Fruit fly (Drosophila melanogaster) whole organism: ENCODE measurements around the gene CG14960.

Experiments used
- CG8478 ChIP-seq: fragments of >200 bp; optimal IDR thresholded peaks from 2 replicates; lab custom pipeline; 2018; ENCODE audit warnings: inconsistent platforms
- Dll ChIP-seq: fragments of >200 bp; optimal IDR thresholded peaks from 2 replicates; lab custom pipeline; 2017
- EcR ChIP-seq, 2 experiments: fragments of >200 bp; optimal IDR thresholded peaks; 2 replicates each; lab custom pipeline; 2017; ENCODE audit warnings: missing biosample characterization in 2 of 2, missing genetic modification characterization in 2 of 2, missing genetic modification reagents in 2 of 2
- pan ChIP-seq: fragments of >200 bp; optimal IDR thresholded peaks from 2 replicates; lab custom pipeline; 2017
- psq ChIP-seq: fragments of >200 bp; optimal IDR thresholded peaks from 2 replicates; lab custom pipeline; 2017
- usp ChIP-seq: fragments of >200 bp; optimal IDR thresholded peaks from 2 replicates; lab custom pipeline; 2017; ENCODE audit warnings: missing biosample characterization, missing genetic modification characterization, mixed read lengths

CG14960 gene

DNA sequence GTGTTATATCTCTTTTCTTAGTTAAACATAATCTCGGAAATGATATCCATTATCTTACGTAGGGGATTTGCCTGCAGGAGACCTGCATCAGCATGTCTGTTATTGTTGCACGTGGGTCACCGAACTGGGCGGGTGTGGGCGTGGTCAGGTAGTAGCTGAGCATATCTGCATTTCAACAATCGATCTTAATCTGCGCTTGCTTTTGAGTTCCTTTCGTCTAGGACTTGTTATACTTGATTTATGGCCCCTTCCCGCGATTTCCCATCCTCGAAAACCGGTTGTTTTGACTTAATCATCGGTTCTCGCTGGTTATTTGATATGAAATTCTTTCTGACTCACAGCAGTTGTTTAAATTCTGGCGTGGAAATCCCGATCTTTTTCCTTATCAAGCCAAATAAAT lies 33.9 kb downstream of the CG14960 start:
- TF ChIP-seq EcR (GFP tag; optimal IDR thresholded peaks at IDR 0.05; lab: Kevin White, UChicago) (no peak), pan (no peak), psq (lab: Kevin White, UChicago) (no peak), usp (GFP tag; lab: Kevin White, UChicago) (no peak), CG8478 (lab: Kevin White, UChicago) (no peak), Dll (lab: Kevin White, UChicago) (no peak)

DNA sequence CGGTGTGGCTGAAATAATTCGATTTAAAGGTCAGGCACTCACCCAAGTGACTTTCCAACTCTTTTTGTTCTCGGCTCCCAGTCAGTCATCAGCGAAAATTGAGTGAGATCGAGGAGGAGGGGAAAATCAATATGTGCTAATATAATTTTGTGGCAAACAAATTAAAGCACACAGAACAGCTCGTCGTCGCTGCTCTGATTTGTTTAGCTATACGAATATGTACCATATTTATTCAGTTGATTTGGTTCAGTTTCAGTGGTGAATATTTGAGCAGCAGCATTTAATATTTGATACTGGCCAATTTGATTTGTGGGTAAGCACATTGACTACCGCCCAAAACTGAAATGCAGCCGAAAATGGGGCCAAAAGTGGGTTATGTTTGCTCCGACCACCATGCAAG lies 34.6 kb downstream of the CG14960 start:
- TF ChIP-seq EcR (GFP tag; optimal IDR thresholded peaks at IDR 0.05; lab: Kevin White, UChicago) (no peak), psq (lab: Kevin White, UChicago) (no peak), CG8478 (lab: Kevin White, UChicago) (no peak), pan (no peak), Dll (lab: Kevin White, UChicago) (no peak), usp (GFP tag; lab: Kevin White, UChicago) (no peak)

DNA sequence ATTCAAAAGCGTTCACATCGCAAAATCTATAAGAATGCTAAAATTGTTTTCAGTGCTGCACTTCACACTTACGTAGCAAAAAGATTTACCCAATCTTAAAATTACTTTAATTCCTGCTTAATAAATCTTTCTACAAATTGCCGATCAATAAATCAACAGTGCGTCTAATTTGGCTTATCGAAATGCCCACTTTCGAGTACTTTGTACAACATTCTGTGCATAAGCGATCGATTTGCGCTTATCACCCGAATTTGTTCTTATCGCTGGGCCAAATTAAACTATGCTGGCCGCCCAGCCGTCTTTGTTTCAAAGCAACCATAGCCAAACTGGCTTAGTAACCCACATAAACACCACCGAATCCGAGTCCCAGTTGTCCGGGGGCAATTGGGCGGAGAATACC lies 35.7 kb downstream of the CG14960 start:
- TF ChIP-seq CG8478 (lab: Kevin White, UChicago) (no peak), pan (no peak), Dll (lab: Kevin White, UChicago) (no peak), usp (GFP tag; lab: Kevin White, UChicago) (no peak), psq (lab: Kevin White, UChicago) (no peak), EcR (GFP tag; optimal IDR thresholded peaks at IDR 0.05; lab: Kevin White, UChicago) (no peak)

DNA sequence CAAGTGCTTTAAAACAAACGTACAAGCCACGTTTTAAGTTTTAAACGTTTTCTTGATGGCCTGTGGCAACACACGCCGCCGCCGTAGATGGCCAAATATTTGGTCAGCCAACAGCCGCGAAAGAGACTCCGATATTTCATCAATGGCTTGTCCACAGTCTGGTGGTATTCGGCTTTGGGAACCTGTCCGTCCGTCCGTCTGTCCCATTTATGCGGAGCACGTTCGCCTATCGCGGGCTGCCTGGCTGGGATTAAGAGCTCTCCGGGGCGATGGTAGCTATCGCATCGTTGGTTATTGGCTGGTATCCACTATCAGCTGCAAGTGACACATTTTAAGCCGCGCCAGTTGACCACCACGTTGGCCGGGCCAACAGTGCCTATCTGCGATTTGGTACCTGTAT lies 36.8 kb downstream of the CG14960 start:
- no peak for TF ChIP-seq EcR (GFP tag; optimal IDR thresholded peaks at IDR 0.05; lab: Kevin White, UChicago)
- TF ChIP-seq psq (lab: Kevin White, UChicago), result no peak
- no peak for TF ChIP-seq usp (GFP tag; lab: Kevin White, UChicago)
- no peak for TF ChIP-seq CG8478 (lab: Kevin White, UChicago)
- no peak for TF ChIP-seq pan
- no peak for TF ChIP-seq Dll (lab: Kevin White, UChicago)

DNA sequence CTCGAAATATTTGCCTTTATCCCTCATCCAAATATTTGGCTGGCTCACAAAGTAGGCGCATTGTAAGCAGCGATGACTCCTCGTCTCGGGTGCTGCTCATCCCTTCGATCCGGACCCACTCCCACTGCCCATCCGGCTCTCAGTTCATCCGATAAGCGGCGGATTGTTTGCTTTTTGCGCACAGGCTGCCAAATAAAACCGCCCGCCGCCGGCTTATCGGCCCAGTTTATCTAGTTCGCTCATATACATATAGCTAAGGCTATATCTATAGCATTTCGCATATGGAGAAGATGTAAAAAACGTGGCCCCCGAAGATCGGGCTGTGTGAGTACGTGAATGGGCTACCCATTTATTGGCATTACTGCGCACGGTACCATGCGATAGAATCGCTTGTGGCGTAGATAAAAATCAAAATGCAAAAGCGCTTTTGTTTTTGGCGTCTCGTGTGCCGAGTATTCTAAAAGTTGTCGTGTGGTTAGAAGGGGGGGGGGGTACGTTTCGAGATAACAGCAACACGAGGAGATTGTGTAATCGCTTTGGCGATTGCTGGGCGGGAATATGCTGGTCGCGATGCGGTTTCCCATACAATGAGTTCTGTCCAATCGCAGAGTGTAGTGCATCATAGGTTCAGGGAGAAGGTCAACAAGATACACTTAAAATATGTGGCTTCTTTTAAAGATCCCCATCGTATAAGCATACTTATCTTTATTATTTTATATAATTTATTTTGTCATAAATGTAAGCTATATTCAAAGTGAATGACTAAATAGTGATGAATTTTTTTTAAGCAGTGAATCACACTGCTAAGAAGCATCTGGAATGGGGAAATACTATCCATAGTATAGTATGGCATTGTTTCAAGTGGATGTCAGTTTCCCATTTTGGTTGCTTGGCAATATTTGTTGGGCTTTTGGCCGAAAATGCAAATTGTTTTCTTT lies 38.1 kb downstream of the CG14960 start:
- TF ChIP-seq Dll (lab: Kevin White, UChicago) (no peak), usp (GFP tag; lab: Kevin White, UChicago) (no peak), psq (lab: Kevin White, UChicago) (no peak), pan (no peak), EcR (GFP tag; optimal IDR thresholded peaks at IDR 0.05; lab: Kevin White, UChicago) (no peak), CG8478 (lab: Kevin White, UChicago) (no peak)

DNA sequence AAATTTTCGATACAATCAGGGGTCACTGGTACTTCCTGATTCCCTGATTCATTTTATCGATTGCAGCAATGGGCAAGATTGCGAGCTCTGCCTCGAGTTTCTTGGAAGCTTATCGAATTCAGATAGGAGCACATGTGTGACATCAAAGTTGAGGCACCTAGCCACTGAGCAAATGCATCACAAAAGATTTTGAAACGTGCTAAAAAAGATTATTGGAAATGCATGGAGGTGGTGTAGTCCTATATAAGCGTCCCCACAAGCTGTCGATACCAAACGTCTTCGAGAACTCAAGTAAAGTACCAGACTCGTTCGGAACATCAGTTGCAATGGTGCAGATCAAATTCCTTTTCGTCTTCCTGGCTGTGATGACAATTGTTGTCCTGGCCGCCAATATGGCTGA lies 43.2 kb downstream of the CG14960 start, which contains the start of gene Drsl2:
TSS of gene Drsl2 (plus strand) at position 301 of the 400 bp plus-strand sequence.
- no peak for TF ChIP-seq CG8478 (lab: Kevin White, UChicago)

DNA sequence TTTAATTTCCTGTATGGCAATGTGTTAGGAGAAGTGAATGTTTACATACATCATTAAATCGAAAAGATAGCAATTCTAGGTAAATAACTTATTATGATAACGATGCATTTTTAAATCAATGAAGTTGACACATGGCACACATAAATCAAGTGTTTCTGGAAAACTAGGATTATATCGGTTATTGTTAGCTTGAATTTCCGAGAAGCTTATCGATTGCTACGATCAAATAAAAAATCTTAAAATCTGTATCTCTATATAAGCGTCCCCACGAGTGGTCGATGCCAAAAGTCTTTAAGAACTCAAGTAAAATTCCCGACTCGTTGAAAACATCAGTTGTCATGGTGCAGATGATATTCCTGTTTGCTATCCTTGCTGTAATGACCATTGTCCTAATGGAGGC lies 43.9 kb downstream of the CG14960 start, which contains the start of gene Drsl3:
TSS of gene Drsl3 (plus strand) at position 301 of the 400 bp plus-strand sequence.
- TF ChIP-seq pan (no peak), EcR (GFP tag; optimal IDR thresholded peaks at IDR 0.05; lab: Kevin White, UChicago) (no peak), usp (GFP tag; lab: Kevin White, UChicago) (no peak), psq (lab: Kevin White, UChicago) (no peak), CG8478 (lab: Kevin White, UChicago) (no peak), Dll (lab: Kevin White, UChicago) (no peak)

DNA sequence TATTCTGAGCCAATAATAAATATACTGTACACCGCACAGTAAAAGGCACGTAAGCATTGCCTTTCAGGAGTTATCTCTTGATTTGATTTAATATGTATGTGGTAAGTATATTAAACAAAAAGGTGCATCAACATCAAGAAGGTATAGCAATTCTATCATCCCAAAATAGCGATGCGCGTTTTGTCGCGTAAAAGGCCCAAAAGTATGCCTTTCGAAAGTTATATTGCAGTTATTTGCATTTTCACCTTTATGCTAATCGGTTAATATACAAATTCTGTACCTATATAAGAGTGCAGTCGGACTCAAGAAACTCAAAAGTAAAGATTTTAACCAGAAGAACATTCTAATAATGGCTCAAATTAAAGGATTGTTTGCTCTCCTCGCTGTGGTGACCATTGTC lies 44.5 kb downstream of the CG14960 start, which contains the start of gene Drsl4:
TSS of gene Drsl4 (plus strand) at position 333 of the 400 bp plus-strand sequence.
- TF ChIP-seq Dll (lab: Kevin White, UChicago) (no peak), psq (lab: Kevin White, UChicago) (no peak), pan (no peak), EcR (GFP tag; optimal IDR thresholded peaks at IDR 0.05; lab: Kevin White, UChicago) (no peak), CG8478 (lab: Kevin White, UChicago) (no peak), usp (GFP tag; lab: Kevin White, UChicago) (no peak)

DNA sequence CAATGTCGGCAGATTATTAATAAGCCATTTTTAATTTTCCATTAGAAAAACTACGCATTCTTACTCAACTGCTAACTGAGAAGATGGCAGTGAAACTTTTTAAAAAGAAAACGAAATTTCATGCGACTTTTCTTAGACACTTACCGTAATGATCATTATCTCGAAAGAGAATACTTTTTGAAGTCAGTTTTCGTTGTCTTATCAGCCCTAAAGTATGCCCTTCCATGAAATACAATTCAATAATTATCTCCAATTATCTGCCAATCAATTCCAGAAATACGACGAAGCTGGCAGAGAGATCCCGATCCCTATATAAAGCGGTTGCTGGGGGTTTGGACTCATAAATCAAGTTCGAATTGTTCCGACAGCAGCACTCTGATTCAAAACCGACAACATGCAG lies 45.6 kb downstream of the CG14960 start, which contains the start of gene Drsl5:
TSS of gene Drsl5 (plus strand) at position 341 of the 400 bp plus-strand sequence.
- TF ChIP-seq psq (lab: Kevin White, UChicago) (no peak), Dll (lab: Kevin White, UChicago) (no peak), usp (GFP tag; lab: Kevin White, UChicago) (no peak), pan (no peak), CG8478 (lab: Kevin White, UChicago) (no peak), EcR (GFP tag; optimal IDR thresholded peaks at IDR 0.05; lab: Kevin White, UChicago) (no peak)

DNA sequence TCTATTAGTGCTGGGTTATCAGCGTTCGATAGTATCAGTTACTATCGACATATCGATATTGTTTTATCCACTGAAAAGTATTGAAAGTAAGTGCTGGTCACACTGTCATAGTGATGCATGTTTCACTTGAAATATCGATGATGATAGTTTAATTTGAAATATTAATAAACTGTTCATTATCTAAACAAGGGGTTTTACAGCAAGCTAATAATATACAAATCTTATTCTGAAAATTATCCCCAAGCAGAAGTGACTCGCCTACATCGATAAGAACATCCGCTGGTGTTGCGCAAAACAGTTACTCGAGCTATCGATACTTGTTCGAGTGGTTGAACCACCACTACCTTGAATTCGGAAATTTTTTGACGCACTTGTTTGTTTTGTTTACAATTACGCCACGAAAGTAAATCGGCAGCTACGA lies 48.4 kb downstream of the CG14960 start, which contains the start of the genes PIG-C, CG12016 and Dpm2:
TSS of gene PIG-C (minus strand) at position 10 of the 421 bp plus-strand sequence.
TSS of gene CG12016 (plus strand) at position 333 of the 421 bp plus-strand sequence.
TSS of gene Dpm2 (plus strand) at position 333 of the 421 bp plus-strand sequence.
- TF ChIP-seq Dll (lab: Kevin White, UChicago) (no peak), EcR (GFP tag; optimal IDR thresholded peaks at IDR 0.05; lab: Kevin White, UChicago) (no peak), usp (GFP tag; lab: Kevin White, UChicago) (no peak), psq (lab: Kevin White, UChicago) (no peak), pan (no peak), CG8478 (lab: Kevin White, UChicago) (no peak)

DNA sequence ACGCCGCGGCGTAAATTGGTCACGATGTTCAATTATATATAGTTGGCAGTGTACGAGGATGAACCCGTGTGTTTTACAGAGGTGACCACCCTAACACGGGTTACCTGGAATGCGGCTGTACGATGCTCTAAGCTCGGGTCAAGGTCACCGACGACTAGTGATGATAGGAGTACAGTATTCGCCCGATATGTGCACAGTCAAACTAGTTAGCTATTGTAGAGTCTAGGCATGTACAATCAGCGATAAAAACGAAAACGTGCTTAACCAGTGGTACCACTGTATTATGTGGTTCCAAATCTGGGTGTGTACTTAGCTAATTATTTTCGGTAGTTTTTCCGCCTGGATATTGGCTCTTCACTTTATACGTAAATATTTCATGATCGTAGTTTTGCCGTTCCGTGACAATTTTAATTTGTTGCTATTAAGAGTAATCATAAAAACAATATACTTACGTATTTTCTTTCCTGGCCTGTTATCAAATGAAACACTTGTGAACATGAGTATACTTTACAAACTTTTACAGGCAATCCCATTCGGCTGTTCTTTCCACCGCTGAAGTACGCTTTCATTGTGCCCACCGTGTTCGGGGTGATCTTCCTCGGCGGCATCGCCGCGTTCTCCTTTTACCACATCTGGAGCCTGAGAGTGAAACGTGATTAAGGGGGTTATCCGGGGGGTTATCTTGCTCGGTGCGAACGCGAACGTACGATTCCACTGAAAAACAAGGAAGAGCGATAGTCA lies 49.3 kb downstream of the CG14960 start:
- TF ChIP-seq psq (lab: Kevin White, UChicago) (no peak), EcR (GFP tag; optimal IDR thresholded peaks at IDR 0.05; lab: Kevin White, UChicago) (no peak), pan (no peak), usp (GFP tag; lab: Kevin White, UChicago) (no peak), CG8478 (lab: Kevin White, UChicago) (no peak), Dll (lab: Kevin White, UChicago) (no peak)
